Fruit fly (Drosophila melanogaster) whole organism: Measurements from ENCODE around the gene CG6428.
"Not testable (repeated sequence)": the region's sequence is repeated elsewhere in the genome, so short reads cannot be mapped to it uniquely, and the experiment has no call there.

Experiments
- CG8478 ChIP-seq: fragments of >200 bp; optimal IDR thresholded peaks from 2 replicates; lab custom pipeline; 2018; ENCODE audit warnings: inconsistent platforms
- Dll ChIP-seq: fragments of >200 bp; optimal IDR thresholded peaks from 2 replicates; lab custom pipeline; 2017
- EcR ChIP-seq, 2 experiments: fragments of >200 bp; optimal IDR thresholded peaks; 2 replicates each; lab custom pipeline; 2017; ENCODE audit warnings: missing biosample characterization in 2 of 2, missing genetic modification characterization in 2 of 2, missing genetic modification reagents in 2 of 2
- pan ChIP-seq: fragments of >200 bp; optimal IDR thresholded peaks from 2 replicates; lab custom pipeline; 2017
- psq ChIP-seq: fragments of >200 bp; optimal IDR thresholded peaks from 2 replicates; lab custom pipeline; 2017
- usp ChIP-seq: fragments of >200 bp; optimal IDR thresholded peaks from 2 replicates; lab custom pipeline; 2017; ENCODE audit warnings: missing biosample characterization, missing genetic modification characterization, mixed read lengths

- TF ChIP-seq psq (lab: Kevin White, UChicago); EcR (GFP tag; optimal IDR thresholded peaks at IDR 0.05; lab: Kevin White, UChicago); pan (lab: Kevin White, UChicago); CG8478 (lab: Kevin White, UChicago); Dll (lab: Kevin White, UChicago); usp (GFP tag; lab: Kevin White, UChicago): not testable (repeated sequence)
Observed at dm6 chrX:3940547-3940946, 27.9 kb downstream of the CG6428 start, which contains the start of gene Gem4b.
